Worm (Caenorhabditis elegans) whole organism, L4 larva: ENCODE data around the gene C35A5.8.

Experiments
- F26F4.8 ChIP-seq: fragments of 200-800 bp; sonication (Bioruptor generic); conservative IDR thresholded peaks from 2 replicates; pipeline ENCODE4 v1.3.6; 2022; ENCODE audit warnings: missing genetic modification characterization, missing compliant biosample characterization
- F37D6.2 ChIP-seq: sonication (generic microtip); optimal IDR thresholded peaks from 2 replicates; lab custom pipeline; 2016; ENCODE audit warnings: mild to moderate bottlenecking, missing genetic modification characterization, missing compliant biosample characterization
- F44E2.7 ChIP-seq: fragments of 200-800 bp; sonication (Bioruptor generic); IDR thresholded peaks from 2 replicates; pipeline ENCODE4 v2.1.2; 2022; ENCODE audit warnings: missing genetic modification characterization, missing compliant biosample characterization
- R02D3.7 ChIP-seq: fragments of 150-350 bp; sonication (generic microtip); optimal IDR thresholded peaks from 3 replicates; lab custom pipeline; 2014; ENCODE audit warnings: missing biosample characterization, missing genetic modification characterization
- T20F7.1 ChIP-seq: fragments of 200-800 bp; sonication (Bioruptor generic); optimal IDR thresholded peaks from 2 replicates; lab custom pipeline; 2018; ENCODE audit warnings: mild to moderate bottlenecking, missing genetic modification characterization, missing compliant biosample characterization
- Y75B8A.6 ChIP-seq: fragments of 200-800 bp; sonication (Bioruptor generic); IDR thresholded peaks from 2 replicates; pipeline ENCODE4 v1.3.6; 2022; ENCODE audit warnings: missing genetic modification reagents, missing genetic modification characterization, missing compliant biosample characterization
- ZK546.5 ChIP-seq, 2 experiments: sonication (generic microtip); optimal IDR thresholded peaks; 2 replicates each; lab custom pipeline; 2017; ENCODE audit warnings: missing biosample characterization in 2 of 2, missing genetic modification characterization in 2 of 2
- aly-2 ChIP-seq: sonication (generic microtip); optimal IDR thresholded peaks from 2 replicates; lab custom pipeline; 2018; ENCODE audit warnings: missing biosample characterization, missing genetic modification characterization
- ama-1 ChIP-seq: fragments of 150-350 bp; optimal IDR thresholded peaks from 2 replicates; lab custom pipeline; 2014; ENCODE audit warnings: inconsistent platforms, mixed read lengths
- attf-4 ChIP-seq: sonication (generic microtip); optimal IDR thresholded peaks from 3 replicates; lab custom pipeline; 2017; ENCODE audit warnings: missing biosample characterization, missing genetic modification characterization
- ceh-20 ChIP-seq: fragments of 200-800 bp; sonication (Bioruptor generic); IDR thresholded peaks from 2 replicates; pipeline ENCODE4 v1.3.6; 2022; ENCODE audit warnings: missing genetic modification reagents, missing genetic modification characterization, missing compliant biosample characterization
- ceh-44 ChIP-seq: fragments of 200-800 bp; sonication (Bioruptor generic); IDR thresholded peaks from 2 replicates; pipeline ENCODE4 v1.3.6; 2022; ENCODE audit warnings: missing genetic modification reagents, missing genetic modification characterization, missing compliant biosample characterization
- ces-1 ChIP-seq: fragments of 150-350 bp; sonication (generic microtip); optimal IDR thresholded peaks from 4 replicates; lab custom pipeline; 2014; ENCODE audit warnings: missing biosample characterization, missing genetic modification reagents, missing genetic modification characterization
- cey-2 ChIP-seq: sonication (generic microtip); optimal IDR thresholded peaks from 3 replicates; lab custom pipeline; 2017; ENCODE audit warnings: missing genetic modification characterization, mild to moderate bottlenecking, missing compliant biosample characterization, antibody characterized with exemption, borderline replicate concordance; ENCODE audit not compliant: insufficient read depth
- ctbp-1 ChIP-seq: fragments of 200-800 bp; sonication (Bioruptor generic); IDR thresholded peaks from 2 replicates; pipeline ENCODE4 v1.3.6; 2022; ENCODE audit warnings: missing genetic modification reagents, missing genetic modification characterization, missing compliant biosample characterization
- daf-16 ChIP-seq, 3 experiments: sonication (generic microtip); optimal IDR thresholded peaks; 2 replicates each; lab custom pipeline; 2016 to 2017; ENCODE audit warnings: missing genetic modification characterization in 3 of 3, missing genetic modification reagents in 3 of 3, mild to moderate bottlenecking in 2 of 3, missing compliant biosample characterization in 2 of 3, missing biosample characterization in 1 of 3, moderate library complexity in 1 of 3
- dmd-6 ChIP-seq: fragments of 200-800 bp; sonication (Bioruptor generic); IDR thresholded peaks from 2 replicates; pipeline ENCODE4 v1.3.6; 2022; ENCODE audit warnings: missing genetic modification reagents, missing genetic modification characterization, missing compliant biosample characterization
- dmd-8 ChIP-seq: fragments of 200-800 bp; sonication (Bioruptor generic); IDR thresholded peaks from 2 replicates; pipeline ENCODE4 v1.3.6; 2022; ENCODE audit warnings: missing genetic modification characterization, missing compliant biosample characterization
- dpl-1 ChIP-seq: fragments of 150-350 bp; optimal IDR thresholded peaks from 2 replicates; lab custom pipeline; 2014; ENCODE audit warnings: missing biosample characterization, missing genetic modification reagents, missing genetic modification characterization
- duxl-1 ChIP-seq: sonication (generic microtip); optimal IDR thresholded peaks from 2 replicates; lab custom pipeline; 2016; ENCODE audit warnings: mild to moderate bottlenecking, missing genetic modification characterization, moderate library complexity, missing compliant biosample characterization; ENCODE audit not compliant: poor library complexity
- dve-1 ChIP-seq: sonication (generic microtip); optimal IDR thresholded peaks from 2 replicates; lab custom pipeline; 2017; ENCODE audit warnings: antibody characterized with exemption, mild to moderate bottlenecking, missing genetic modification characterization, missing compliant biosample characterization; ENCODE audit not compliant: insufficient read depth
- egl-43 ChIP-seq: fragments of 200-800 bp; sonication (Bioruptor generic); IDR thresholded peaks from 2 replicates; pipeline ENCODE4 v1.3.6; 2022; ENCODE audit warnings: missing genetic modification reagents, missing genetic modification characterization, missing compliant biosample characterization
- fkh-10 ChIP-seq: fragments of 150-350 bp; optimal IDR thresholded peaks from 2 replicates; lab custom pipeline; 2014; ENCODE audit warnings: missing biosample characterization, missing genetic modification reagents, missing genetic modification characterization
- fos-1 ChIP-seq: fragments of 150-350 bp; optimal IDR thresholded peaks from 2 replicates; lab custom pipeline; 2014; ENCODE audit warnings: missing biosample characterization, missing genetic modification characterization
- hif-1 ChIP-seq, 2 experiments: sonication (generic microtip); optimal IDR thresholded peaks; 2 replicates each; lab custom pipeline; 2016 to 2017; ENCODE audit warnings: missing compliant biosample characterization in 2 of 2, missing genetic modification characterization in 2 of 2, missing genetic modification reagents in 2 of 2, missing genotype in 2 of 2, mild to moderate bottlenecking in 1 of 2
- jun-1 ChIP-seq: fragments of 150-350 bp; optimal IDR thresholded peaks from 2 replicates; lab custom pipeline; 2014; ENCODE audit warnings: missing biosample characterization, missing genetic modification reagents, missing genetic modification characterization
- lin-13 ChIP-seq: fragments of 150-350 bp; optimal IDR thresholded peaks from 2 replicates; lab custom pipeline; 2014; ENCODE audit warnings: missing biosample characterization, missing genetic modification reagents, missing genetic modification characterization
- lin-29 ChIP-seq: fragments of 200-800 bp; sonication (Bioruptor generic); IDR thresholded peaks from 2 replicates; pipeline ENCODE4 v1.3.6; 2022; ENCODE audit warnings: missing genetic modification reagents, missing genetic modification characterization, missing compliant biosample characterization
- lin-38 ChIP-seq: fragments of 200-800 bp; sonication (Bioruptor generic); IDR thresholded peaks from 2 replicates; pipeline ENCODE4 v1.3.6; 2022; ENCODE audit warnings: missing genetic modification reagents, missing genetic modification characterization, missing compliant biosample characterization
- madf-9 ChIP-seq: fragments of 200-800 bp; sonication (Bioruptor generic); conservative IDR thresholded peaks from 2 replicates; pipeline ENCODE4 v1.3.6; 2022; ENCODE audit warnings: missing genetic modification reagents, missing genetic modification characterization, missing compliant biosample characterization
- mdl-1 ChIP-seq, 2 experiments: fragments of 150-350 bp in 1 of 2; sonication (generic microtip) in 1 of 2; optimal IDR thresholded peaks; 2 replicates each; lab custom pipeline; 2014 to 2017; ENCODE audit warnings: missing biosample characterization in 2 of 2, missing genetic modification characterization in 2 of 2
- mes-2 ChIP-seq: sonication (generic microtip); optimal IDR thresholded peaks from 2 replicates; lab custom pipeline; 2016; ENCODE audit warnings: missing genotype, mild to moderate bottlenecking, missing genetic modification characterization, missing compliant biosample characterization; ENCODE audit not compliant: poor library complexity, severe bottlenecking
- mxl-2 ChIP-seq: fragments of 200-800 bp; sonication (Bioruptor generic); conservative IDR thresholded peaks from 2 replicates; pipeline ENCODE4 v1.3.6; 2022; ENCODE audit warnings: missing genetic modification reagents, missing genetic modification characterization, missing compliant biosample characterization
- nhr-10 ChIP-seq: fragments of 150-350 bp; optimal IDR thresholded peaks from 2 replicates; lab custom pipeline; 2014; ENCODE audit warnings: missing biosample characterization, missing genetic modification characterization
- nhr-237 ChIP-seq: sonication (generic microtip); optimal IDR thresholded peaks from 2 replicates; lab custom pipeline; 2017; ENCODE audit warnings: missing biosample characterization, missing genetic modification characterization
- nhr-25 ChIP-seq: sonication (generic microtip); optimal IDR thresholded peaks from 2 replicates; lab custom pipeline; 2017; ENCODE audit warnings: missing genetic modification characterization, mild to moderate bottlenecking, missing compliant biosample characterization, antibody characterized with exemption, moderate library complexity, borderline replicate concordance; ENCODE audit not compliant: insufficient read depth
- nhr-42 ChIP-seq: fragments of 200-800 bp; sonication (Bioruptor generic); IDR thresholded peaks from 2 replicates; pipeline ENCODE4 v1.3.6; 2022; ENCODE audit warnings: missing genetic modification characterization, missing compliant biosample characterization
- nhr-48 ChIP-seq: sonication (generic microtip); optimal IDR thresholded peaks from 2 replicates; lab custom pipeline; 2016; ENCODE audit warnings: mild to moderate bottlenecking, missing genetic modification characterization, missing compliant biosample characterization
- nhr-6 ChIP-seq: fragments of 150-350 bp; optimal IDR thresholded peaks from 2 replicates; lab custom pipeline; 2014; ENCODE audit warnings: missing biosample characterization, missing genetic modification characterization
- nhr-77 ChIP-seq: fragments of 150-350 bp; optimal IDR thresholded peaks from 2 replicates; lab custom pipeline; 2014; ENCODE audit warnings: missing biosample characterization, missing genetic modification characterization
- pha-4 ChIP-seq, 2 experiments: fragments of 150-350 bp in 1 of 2; fragments of 200-800 bp in 1 of 2; sonication (Bioruptor generic) in 1 of 2; IDR thresholded peaks in 1 of 2; optimal IDR thresholded peaks in 1 of 2; 2 replicates each; pipeline versions ENCODE4 v1.3.6 to Lab custom; 2014 to 2022; ENCODE audit warnings: missing genetic modification characterization in 2 of 2, missing genetic modification reagents in 2 of 2, missing biosample characterization in 1 of 2, missing compliant biosample characterization in 1 of 2
- rbr-2 ChIP-seq: sonication (generic microtip); optimal IDR thresholded peaks from 2 replicates; lab custom pipeline; 2016; ENCODE audit warnings: missing genotype, missing genetic modification characterization, missing compliant biosample characterization
- sdz-12 ChIP-seq: fragments of 200-800 bp; sonication (Bioruptor generic); optimal IDR thresholded peaks from 2 replicates; lab custom pipeline; 2018; ENCODE audit warnings: mild to moderate bottlenecking, missing genetic modification characterization, missing compliant biosample characterization
- set-16 ChIP-seq: fragments of 200-800 bp; sonication (Bioruptor generic); IDR thresholded peaks from 2 replicates; pipeline ENCODE4 v1.3.6; 2022; ENCODE audit warnings: missing genetic modification reagents, missing genetic modification characterization, missing compliant biosample characterization
- spr-3 ChIP-seq: fragments of 200-800 bp; sonication (Bioruptor generic); optimal IDR thresholded peaks from 2 replicates; lab custom pipeline; 2018; ENCODE audit warnings: mild to moderate bottlenecking, missing genetic modification characterization, missing compliant biosample characterization
- unc-130 ChIP-seq: sonication (generic microtip); optimal IDR thresholded peaks from 2 replicates; lab custom pipeline; 2016; ENCODE audit warnings: missing genetic modification reagents, missing genetic modification characterization, missing compliant biosample characterization
- zag-1 ChIP-seq: fragments of 150-350 bp; optimal IDR thresholded peaks from 2 replicates; lab custom pipeline; 2014; ENCODE audit warnings: missing biosample characterization, missing genetic modification characterization
- zfp-2 ChIP-seq: sonication (generic microtip); optimal IDR thresholded peaks from 2 replicates; lab custom pipeline; 2016; ENCODE audit warnings: mild to moderate bottlenecking, missing genetic modification characterization, missing compliant biosample characterization
- ztf-7 ChIP-seq: fragments of 150-350 bp; optimal IDR thresholded peaks from 2 replicates; lab custom pipeline; 2014; ENCODE audit warnings: missing biosample characterization, missing genetic modification characterization

The C35A5.8 gene

ce11 chrV:10483995-10484394 lies 41.7 kb downstream of the C35A5.8 start (continued):
- TF ChIP-seq lin-13 (GFP tag; lab: Kevin White, UChicago) (no peak), ZK546.5 (tag; optimal IDR thresholded peaks at IDR 0.05; lab: Kevin White, UChicago) (no peak), mes-2 (no peak), T20F7.1 (GFP tag; lab: Kevin White, UChicago) (no peak), ctbp-1 (no peak), dmd-8 (GFP tag; lab: Robert Waterston, UW) (no peak), cey-2 (no peak), ama-1 (lab: Kevin White, UChicago) (no peak), R02D3.7 (no peak), nhr-237 (tag; lab: Kevin White, UChicago) (no peak), attf-4 (tag; lab: Kevin White, UChicago) (no peak), mxl-2 (no peak), rbr-2 (tag; lab: Kevin White, UChicago) (no peak), F37D6.2 (tag; lab: Kevin White, UChicago) (no peak), ztf-7 (tag; lab: Kevin White, UChicago) (no peak), sdz-12 (GFP tag; lab: Kevin White, UChicago) (no peak), ceh-20 (GFP tag; lab: Robert Waterston, UW) (no peak), F44E2.7 (GFP tag; lab: Robert Waterston, UW) (no peak), madf-9 (GFP tag; lab: Robert Waterston, UW) (no peak), unc-130 (GFP tag; lab: Kevin White, UChicago) (no peak), hif-1 (tag; optimal IDR thresholded peaks at IDR 0.05; lab: Kevin White, UChicago) (no peak), ces-1 (GFP tag; lab: Kevin White, UChicago) (no peak), nhr-48 (tag; lab: Kevin White, UChicago) (peak; percentile 2), duxl-1 (no peak), nhr-25 (no peak), fos-1 (tag; lab: Kevin White, UChicago) (no peak), aly-2 (tag; lab: Kevin White, UChicago) (no peak), zag-1 (tag; lab: Kevin White, UChicago) (no peak), F26F4.8 (no peak), spr-3 (no peak), egl-43 (GFP tag; lab: Robert Waterston, UW) (no peak), jun-1 (tag; lab: Kevin White, UChicago) (no peak), dmd-6 (GFP tag; lab: Robert Waterston, UW) (peak; percentile 93), nhr-6 (tag; lab: Kevin White, UChicago) (no peak), nhr-42 (no peak), fkh-10 (GFP tag; lab: Kevin White, UChicago) (no peak), daf-16 (GFP tag; optimal IDR thresholded peaks at IDR 0.05; lab: Kevin White, UChicago) (no peak), daf-16 (tag; optimal IDR thresholded peaks at IDR 0.05; lab: Kevin White, UChicago) (peak; percentile 73), set-16 (GFP tag; lab: Robert Waterston, UW) (no peak), dve-1 (tag; lab: Kevin White, UChicago) (peak; percentile 55), nhr-77 (tag; lab: Kevin White, UChicago) (peak; percentile 40)

DNA sequence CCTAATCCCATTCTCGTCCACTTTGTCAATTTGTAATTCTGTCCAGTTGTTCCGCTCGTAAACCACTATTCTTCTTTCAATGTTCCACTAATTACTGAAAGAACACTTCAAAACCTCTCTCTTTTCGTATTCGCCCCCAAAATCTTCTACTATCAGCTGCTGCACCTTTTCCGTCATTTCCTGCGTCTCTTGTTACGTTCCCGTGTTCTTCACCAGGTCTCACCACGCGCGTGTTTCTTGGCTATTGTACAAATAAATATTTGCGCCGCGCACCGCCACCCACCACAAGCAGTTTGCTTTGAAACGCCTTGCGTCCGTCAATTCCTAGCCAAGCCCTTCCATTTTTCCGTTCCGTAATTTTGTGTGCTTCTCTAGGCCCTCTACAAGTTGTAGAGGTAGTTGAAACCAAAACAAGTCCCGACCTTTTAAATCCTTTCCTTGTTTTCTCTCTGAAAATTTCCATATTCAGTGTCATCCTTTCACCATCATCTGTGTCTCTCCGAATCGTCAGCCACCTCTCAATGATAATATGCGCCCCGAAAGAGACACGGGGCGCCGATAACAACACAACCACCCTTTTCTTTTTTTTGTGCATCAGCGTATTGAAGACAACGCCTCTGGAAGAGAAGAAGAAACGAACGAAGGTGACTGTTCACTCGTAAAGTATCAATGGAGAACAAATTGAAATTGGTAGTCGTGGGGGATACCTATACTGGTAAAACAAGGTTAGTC lies 47.4 kb downstream of the C35A5.8 start, which contains the start of the genes crp-1 and Y32F6B.9:
Gene crp-1 (plus strand): TSS at position 468 of the 732 bp plus-strand sequence.
Gene Y32F6B.9 (plus strand): TSS at position 603 of the 732 bp plus-strand sequence.
- TF ChIP-seq lin-13 (GFP tag; lab: Kevin White, UChicago) = no peak
- TF ChIP-seq dpl-1 (GFP tag; lab: Kevin White, UChicago) = no peak
- no peak for TF ChIP-seq T20F7.1 (GFP tag; lab: Kevin White, UChicago)
- TF ChIP-seq zfp-2 (tag; lab: Kevin White, UChicago) = no peak
- TF ChIP-seq mdl-1 (tag; optimal IDR thresholded peaks at IDR 0.05; lab: Kevin White, UChicago) = peak in 1 of 2 experiments; percentile 17
- TF ChIP-seq fkh-10 (GFP tag; lab: Kevin White, UChicago) = no peak
- TF ChIP-seq ceh-44 (GFP tag; lab: Robert Waterston, UW) = no peak
- no peak for TF ChIP-seq lin-29 (GFP tag; lab: Robert Waterston, UW)
- no peak for TF ChIP-seq Y75B8A.6 (GFP tag; lab: Robert Waterston, UW)
- TF ChIP-seq nhr-10 = no peak
- no peak for TF ChIP-seq nhr-42
- no peak for TF ChIP-seq nhr-77 (tag; lab: Kevin White, UChicago)
- TF ChIP-seq pha-4 (GFP tag; IDR thresholded peaks at IDR 0.05; lab: Robert Waterston, UW) = no peak
- TF ChIP-seq pha-4 (tag; optimal IDR thresholded peaks at IDR 0.05; lab: Kevin White, UChicago) = no peak
- no peak for TF ChIP-seq lin-38 (GFP tag; lab: Robert Waterston, UW)
- TF ChIP-seq daf-16 (GFP tag; optimal IDR thresholded peaks at IDR 0.05; lab: Kevin White, UChicago) = no peak
- TF ChIP-seq daf-16 (tag; optimal IDR thresholded peaks at IDR 0.05; lab: Kevin White, UChicago) = peak; percentile 44
